Worm (Caenorhabditis elegans): ENCODE results near the gene C35A5.10.

DNA sequence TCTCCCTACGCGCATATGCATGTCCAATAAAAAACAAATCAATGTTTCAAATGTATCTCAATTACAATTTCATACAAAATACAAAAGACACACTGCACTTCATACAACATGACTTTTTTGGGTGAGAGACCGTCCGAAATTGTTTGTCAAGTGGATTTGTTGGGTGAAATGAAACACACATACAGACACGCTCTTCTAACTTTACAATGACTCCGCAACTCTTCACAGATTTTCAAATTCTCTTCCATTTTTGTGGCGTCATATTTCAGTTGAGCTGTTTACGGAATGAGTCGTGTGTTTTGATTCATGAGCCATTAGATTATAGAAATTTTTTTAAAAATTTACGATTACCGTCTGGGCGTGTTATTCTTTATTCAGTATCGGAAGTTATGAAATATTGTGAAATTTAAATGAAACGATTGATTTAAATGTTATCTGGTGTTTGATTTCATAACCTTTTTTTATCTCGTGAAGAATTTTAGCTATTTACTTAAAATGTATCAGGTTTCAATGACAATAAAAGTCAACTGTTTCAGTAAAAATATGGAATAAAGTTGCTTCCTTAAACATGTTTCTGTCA lies 27.0 kb upstream of the C35A5.10 start:
- TF ChIP-seq hmg-4 (GFP tag; optimal IDR thresholded peaks at IDR 0.05), result no peak
- no peak for TF ChIP-seq flt-1 (GFP tag; IDR thresholded peaks at IDR 0.05)
- TF ChIP-seq ama-1 (optimal IDR thresholded peaks at IDR 0.05), result no peak
- TF ChIP-seq aly-1 (tag; optimal IDR thresholded peaks at IDR 0.05), result no peak
- TF ChIP-seq tra-4 (tag; optimal IDR thresholded peaks at IDR 0.05), result no peak
- TF ChIP-seq tbx-11 (GFP tag; IDR thresholded peaks at IDR 0.05), result no peak
- TF ChIP-seq hmbx-1 (tag; optimal IDR thresholded peaks at IDR 0.05), result no peak
